Worm (Caenorhabditis elegans): ENCODE data around the gene mig-5.
A peak's percentile ranks its signal among the peaks of the same experiment; 100 is the strongest.

Gene mig-5

DNA sequence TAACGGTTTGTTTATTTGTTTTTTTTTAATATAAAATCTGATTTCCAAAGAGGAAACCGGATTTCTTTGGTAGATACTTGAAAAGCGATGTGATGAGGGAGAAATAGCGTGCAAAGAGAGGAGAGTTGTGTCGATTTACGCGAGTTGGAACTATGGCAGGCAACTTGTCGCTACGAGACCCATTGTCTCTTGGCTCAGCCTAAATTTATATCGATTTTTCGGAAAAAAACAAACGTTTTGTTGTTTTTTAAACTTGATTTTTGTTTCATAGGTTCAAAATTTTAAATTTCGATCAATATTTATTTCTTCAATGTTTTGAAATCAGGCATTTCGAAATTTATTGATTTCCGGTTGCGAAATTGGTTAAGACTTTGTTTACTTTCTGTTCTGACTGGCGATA, 31.6 kb upstream of the mig-5 start, which contains the start of gene M110.3 (continued):
- peak; percentile 57; the same call in 1 of the 2 replicates for TF ChIP-seq hmg-1.1 (GFP tag; IDR thresholded peaks at IDR 0.05)
- no peak for TF ChIP-seq T26A8.4 (GFP tag; IDR thresholded peaks at IDR 0.05)

DNA sequence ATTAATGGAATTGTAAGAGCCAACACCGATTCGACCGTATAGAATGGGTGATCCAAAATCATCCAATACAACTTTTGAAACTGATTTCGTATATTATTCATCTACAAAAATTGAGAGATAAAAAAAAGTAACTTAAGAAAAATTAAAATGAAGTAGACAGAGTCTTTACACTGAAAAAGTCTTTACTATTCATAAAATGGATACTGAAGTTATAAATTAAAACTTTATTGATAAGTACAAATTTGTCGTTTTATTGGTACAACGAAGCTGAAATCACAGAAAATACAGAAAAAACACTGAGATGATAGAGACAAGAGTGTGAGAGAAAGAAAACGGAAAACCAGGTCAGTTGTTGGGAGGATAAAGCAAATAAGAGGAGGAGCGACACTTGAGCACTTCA, 29.5 kb upstream of the mig-5 start, which contains the start of gene M110.10:
Gene M110.10 (minus strand): TSS at position 101 of the 400 bp plus-strand sequence.
- peak; percentile 6 for TF ChIP-seq aha-1 (tag)
- no peak for TF ChIP-seq zip-11 (GFP tag; IDR thresholded peaks at IDR 0.05)
- TF ChIP-seq unc-62 (GFP tag; optimal IDR thresholded peaks at IDR 0.05 in 1 of 2) = peak in 1 of 2 experiments; percentile 71
- no peak for TF ChIP-seq unc-62 (tag; optimal IDR thresholded peaks at IDR 0.05)

DNA sequence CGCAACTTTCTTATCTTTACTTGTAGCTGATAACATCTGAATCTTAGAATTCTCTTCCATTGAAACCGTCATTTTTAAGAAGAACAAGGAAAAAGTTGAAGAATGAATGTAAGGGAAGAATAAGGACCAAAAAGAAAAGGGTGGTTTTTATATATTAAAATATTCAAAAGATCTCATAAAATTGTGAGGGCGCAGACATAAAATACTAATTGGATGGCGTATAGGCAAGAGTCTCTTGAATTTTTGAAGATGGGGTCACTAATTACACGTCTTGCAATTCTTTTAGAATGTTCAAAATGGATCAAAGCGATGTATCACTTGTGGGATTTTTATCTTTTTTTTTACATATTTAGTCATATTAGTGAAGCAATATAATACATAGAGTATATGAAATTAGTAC, 27.9 kb upstream of the mig-5 start, which contains the start of gene twk-3:
Gene twk-3 (minus strand): TSS at position 101 of the 400 bp plus-strand sequence.
- TF ChIP-seq spr-3 (GFP tag; optimal IDR thresholded peaks at IDR 0.05) = no peak
- TF ChIP-seq madf-5 (GFP tag; IDR thresholded peaks at IDR 0.05) = no peak
- no peak for TF ChIP-seq nhr-42 (GFP tag; IDR thresholded peaks at IDR 0.05)
- no peak for TF ChIP-seq daf-19 (GFP tag; conservative IDR thresholded peaks at IDR 0.05)
- TF ChIP-seq unc-39 (tag; optimal IDR thresholded peaks at IDR 0.05) = no peak
- TF ChIP-seq F44E2.7 (GFP tag; IDR thresholded peaks at IDR 0.05) = no peak
- TF ChIP-seq lsy-2 (tag; optimal IDR thresholded peaks at IDR 0.05) = no peak
- no peak for TF ChIP-seq nhr-28 (tag; optimal IDR thresholded peaks at IDR 0.05)
- no peak for TF ChIP-seq dve-1 (tag; optimal IDR thresholded peaks at IDR 0.05; ENCODE audit: insufficient read depth)
- no peak for TF ChIP-seq pqm-1 (tag; optimal IDR thresholded peaks at IDR 0.05)
- TF ChIP-seq daf-16 (GFP tag; optimal IDR thresholded peaks at IDR 0.05) = no peak
- TF ChIP-seq daf-16 (tag; optimal IDR thresholded peaks at IDR 0.05) = no peak
- no peak for TF ChIP-seq F37D6.2 (tag; optimal IDR thresholded peaks at IDR 0.05)
- TF ChIP-seq duxl-1 (tag; optimal IDR thresholded peaks at IDR 0.05; ENCODE audit: poor library complexity) = no peak
- TF ChIP-seq aha-1 (tag) = no peak
- TF ChIP-seq rbr-2 (tag; optimal IDR thresholded peaks at IDR 0.05) = no peak
- TF ChIP-seq nhr-237 (tag; optimal IDR thresholded peaks at IDR 0.05) = no peak
- no peak for TF ChIP-seq nhr-102 (tag; optimal IDR thresholded peaks at IDR 0.05)
- no peak for TF ChIP-seq tra-1 (GFP tag; IDR thresholded peaks at IDR 0.05)
- no peak for TF ChIP-seq dmd-9 (GFP tag; IDR thresholded peaks at IDR 0.05)
- TF ChIP-seq ces-1 (GFP tag; optimal IDR thresholded peaks at IDR 0.05) = no peak

DNA sequence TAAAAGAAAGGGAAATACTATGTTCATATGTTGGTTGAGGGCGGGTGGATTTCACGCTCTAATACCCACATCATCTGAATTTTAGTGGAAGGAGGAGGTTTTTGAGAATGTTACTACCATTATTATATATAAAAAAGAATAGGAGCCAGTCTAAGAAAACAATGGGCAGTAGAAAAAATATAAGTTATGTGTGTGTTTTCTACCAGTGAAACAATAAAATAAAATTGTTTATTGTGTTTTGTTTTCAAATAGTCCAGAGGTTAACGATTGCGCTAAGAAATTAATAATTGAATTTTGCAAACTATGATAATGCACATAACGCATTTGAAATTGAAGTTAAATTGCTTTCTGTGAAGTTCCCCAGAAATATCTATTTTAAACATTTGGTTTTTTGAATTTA, 24.7 kb upstream of the mig-5 start, which contains the start of gene M110.8:
Gene M110.8 (minus strand): TSS at position 101 of the 400 bp plus-strand sequence.
- TF ChIP-seq php-3 (GFP tag; IDR thresholded peaks at IDR 0.05) (no peak), madf-9 (GFP tag; conservative IDR thresholded peaks at IDR 0.05) (no peak), mxl-2 (GFP tag; conservative IDR thresholded peaks at IDR 0.05) (no peak), ces-1 (GFP tag; optimal IDR thresholded peaks at IDR 0.05) (no peak), ceh-44 (GFP tag; IDR thresholded peaks at IDR 0.05) (no peak), spr-3 (GFP tag; optimal IDR thresholded peaks at IDR 0.05) (no peak), ceh-28 (tag; optimal IDR thresholded peaks at IDR 0.05) (no peak), sdz-12 (GFP tag; optimal IDR thresholded peaks at IDR 0.05) (no peak), attf-4 (tag; optimal IDR thresholded peaks at IDR 0.05) (no peak), nhr-25 (tag; optimal IDR thresholded peaks at IDR 0.05; ENCODE audit: borderline replicate concordance, insufficient read depth) (no peak), F37D6.2 (tag; optimal IDR thresholded peaks at IDR 0.05) (no peak), nhr-237 (tag; optimal IDR thresholded peaks at IDR 0.05) (no peak), unc-130 (GFP tag; optimal IDR thresholded peaks at IDR 0.05) (no peak), cey-2 (tag; optimal IDR thresholded peaks at IDR 0.05; ENCODE audit: borderline replicate concordance, insufficient read depth) (no peak), duxl-1 (tag; optimal IDR thresholded peaks at IDR 0.05; ENCODE audit: poor library complexity) (no peak), Y105C5A.15 (GFP tag; IDR thresholded peaks at IDR 0.05) (no peak), nhr-28 (tag; optimal IDR thresholded peaks at IDR 0.05) (no peak), daf-8 (GFP tag; IDR thresholded peaks at IDR 0.05) (no peak), arid-1 (GFP tag; conservative IDR thresholded peaks at IDR 0.05) (no peak)

All from whole organism, L4 larva.